Worm (Caenorhabditis elegans) whole organism, L4 larva: ENCODE measurements around the gene C12D5.10.

ENCODE experiments used
- D1046.2 ChIP-seq: fragments of 200-800 bp; sonication (Bioruptor generic); IDR thresholded peaks from 2 replicates; pipeline ENCODE4 v1.3.6; 2022; ENCODE audit warnings: missing genetic modification characterization, missing compliant biosample characterization
- F26F4.8 ChIP-seq: fragments of 200-800 bp; sonication (Bioruptor generic); conservative IDR thresholded peaks from 2 replicates; pipeline ENCODE4 v1.3.6; 2022; ENCODE audit warnings: missing genetic modification characterization, missing compliant biosample characterization
- R02D3.7 ChIP-seq: fragments of 150-350 bp; sonication (generic microtip); optimal IDR thresholded peaks from 3 replicates; lab custom pipeline; 2014; ENCODE audit warnings: missing biosample characterization, missing genetic modification characterization
- T20F7.1 ChIP-seq: fragments of 200-800 bp; sonication (Bioruptor generic); optimal IDR thresholded peaks from 2 replicates; lab custom pipeline; 2018; ENCODE audit warnings: mild to moderate bottlenecking, missing genetic modification characterization, missing compliant biosample characterization
- T26A8.4 ChIP-seq: fragments of 200-800 bp; sonication (Bioruptor generic); IDR thresholded peaks from 2 replicates; pipeline ENCODE4 v1.3.6; 2022; ENCODE audit warnings: missing genetic modification characterization, missing compliant biosample characterization
- Y105C5A.15 ChIP-seq: fragments of 200-800 bp; sonication (Bioruptor generic); IDR thresholded peaks from 2 replicates; pipeline ENCODE4 v1.3.6; 2022; ENCODE audit warnings: missing genetic modification characterization, missing compliant biosample characterization
- Y5F2A.4 ChIP-seq: fragments of 200-800 bp; sonication (Bioruptor generic); optimal IDR thresholded peaks from 2 replicates; lab custom pipeline; 2018; ENCODE audit warnings: mild to moderate bottlenecking, missing genetic modification characterization, missing compliant biosample characterization
- Y75B8A.6 ChIP-seq: fragments of 200-800 bp; sonication (Bioruptor generic); IDR thresholded peaks from 2 replicates; pipeline ENCODE4 v1.3.6; 2022; ENCODE audit warnings: missing genetic modification reagents, missing genetic modification characterization, missing compliant biosample characterization
- ZK337.2 ChIP-seq: fragments of 200-800 bp; sonication (Bioruptor generic); IDR thresholded peaks from 2 replicates; pipeline ENCODE4 v1.3.6; 2022; ENCODE audit warnings: missing genetic modification reagents, missing genetic modification characterization, missing compliant biosample characterization
- aha-1 ChIP-seq: fragments of 150-350 bp; peaks from one replicate; lab custom pipeline; 2014; ENCODE audit warnings: missing biosample characterization, missing genetic modification characterization
- ama-1 ChIP-seq: fragments of 150-350 bp; optimal IDR thresholded peaks from 2 replicates; lab custom pipeline; 2014; ENCODE audit warnings: inconsistent platforms, mixed read lengths
- attf-4 ChIP-seq: sonication (generic microtip); optimal IDR thresholded peaks from 3 replicates; lab custom pipeline; 2017; ENCODE audit warnings: missing biosample characterization, missing genetic modification characterization
- ceh-44 ChIP-seq: fragments of 200-800 bp; sonication (Bioruptor generic); IDR thresholded peaks from 2 replicates; pipeline ENCODE4 v1.3.6; 2022; ENCODE audit warnings: missing genetic modification reagents, missing genetic modification characterization, missing compliant biosample characterization
- ceh-62 ChIP-seq: sonication (generic microtip); optimal IDR thresholded peaks from 2 replicates; lab custom pipeline; 2017; ENCODE audit warnings: missing biosample characterization, missing genetic modification characterization
- daf-16 ChIP-seq, 3 experiments: sonication (generic microtip); optimal IDR thresholded peaks; 2 replicates each; lab custom pipeline; 2016 to 2017; ENCODE audit warnings: missing genetic modification characterization in 3 of 3, missing genetic modification reagents in 3 of 3, mild to moderate bottlenecking in 2 of 3, missing compliant biosample characterization in 2 of 3, missing biosample characterization in 1 of 3, moderate library complexity in 1 of 3
- daf-8 ChIP-seq: fragments of 200-800 bp; sonication (Bioruptor generic); IDR thresholded peaks from 2 replicates; pipeline ENCODE4 v1.3.6; 2022; ENCODE audit warnings: missing genetic modification characterization, missing compliant biosample characterization
- dmd-9 ChIP-seq: fragments of 200-800 bp; sonication (Bioruptor generic); IDR thresholded peaks from 2 replicates; pipeline ENCODE4 v1.3.6; 2022; ENCODE audit warnings: missing genetic modification reagents, missing genetic modification characterization, missing compliant biosample characterization
- dpl-1 ChIP-seq: fragments of 150-350 bp; optimal IDR thresholded peaks from 2 replicates; lab custom pipeline; 2014; ENCODE audit warnings: missing biosample characterization, missing genetic modification reagents, missing genetic modification characterization
- duxl-1 ChIP-seq: sonication (generic microtip); optimal IDR thresholded peaks from 2 replicates; lab custom pipeline; 2016; ENCODE audit warnings: mild to moderate bottlenecking, missing genetic modification characterization, moderate library complexity, missing compliant biosample characterization; ENCODE audit not compliant: poor library complexity
- dve-1 ChIP-seq: sonication (generic microtip); optimal IDR thresholded peaks from 2 replicates; lab custom pipeline; 2017; ENCODE audit warnings: antibody characterized with exemption, mild to moderate bottlenecking, missing genetic modification characterization, missing compliant biosample characterization; ENCODE audit not compliant: insufficient read depth
- fkh-10 ChIP-seq: fragments of 150-350 bp; optimal IDR thresholded peaks from 2 replicates; lab custom pipeline; 2014; ENCODE audit warnings: missing biosample characterization, missing genetic modification reagents, missing genetic modification characterization
- fos-1 ChIP-seq: fragments of 150-350 bp; optimal IDR thresholded peaks from 2 replicates; lab custom pipeline; 2014; ENCODE audit warnings: missing biosample characterization, missing genetic modification characterization
- hif-1 ChIP-seq, 2 experiments: sonication (generic microtip); optimal IDR thresholded peaks; 2 replicates each; lab custom pipeline; 2016 to 2017; ENCODE audit warnings: missing compliant biosample characterization in 2 of 2, missing genetic modification characterization in 2 of 2, missing genetic modification reagents in 2 of 2, missing genotype in 2 of 2, mild to moderate bottlenecking in 1 of 2
- hlh-11 ChIP-seq: fragments of 200-800 bp; sonication (Bioruptor generic); optimal IDR thresholded peaks from 2 replicates; lab custom pipeline; 2018; ENCODE audit warnings: mild to moderate bottlenecking, missing genetic modification characterization, missing compliant biosample characterization
- hlh-30 ChIP-seq: sonication (generic microtip); optimal IDR thresholded peaks from 2 replicates; lab custom pipeline; 2017; ENCODE audit warnings: antibody characterized with exemption, mild to moderate bottlenecking, missing genetic modification characterization, missing compliant biosample characterization; ENCODE audit not compliant: insufficient read depth
- hmg-1.1 ChIP-seq: fragments of 200-800 bp; sonication (Bioruptor generic); IDR thresholded peaks from 2 replicates; pipeline ENCODE4 v1.3.6; 2022; ENCODE audit warnings: missing genetic modification reagents, missing genetic modification characterization, missing compliant biosample characterization
- lim-7 ChIP-seq: fragments of 200-800 bp; sonication (Bioruptor generic); IDR thresholded peaks from 2 replicates; pipeline ENCODE4 v1.3.6; 2022; ENCODE audit warnings: missing genetic modification characterization, missing compliant biosample characterization
- lin-1 ChIP-seq: fragments of 200-800 bp; sonication (Bioruptor generic); IDR thresholded peaks from 2 replicates; pipeline ENCODE4 v1.3.6; 2022; ENCODE audit warnings: missing genetic modification reagents, missing genetic modification characterization, missing compliant biosample characterization
- lin-38 ChIP-seq: fragments of 200-800 bp; sonication (Bioruptor generic); IDR thresholded peaks from 2 replicates; pipeline ENCODE4 v1.3.6; 2022; ENCODE audit warnings: missing genetic modification reagents, missing genetic modification characterization, missing compliant biosample characterization
- lir-3 ChIP-seq: sonication (generic microtip); optimal IDR thresholded peaks from 2 replicates; lab custom pipeline; 2016; ENCODE audit warnings: mild to moderate bottlenecking, missing genetic modification characterization, missing compliant biosample characterization
- madf-9 ChIP-seq: fragments of 200-800 bp; sonication (Bioruptor generic); conservative IDR thresholded peaks from 2 replicates; pipeline ENCODE4 v1.3.6; 2022; ENCODE audit warnings: missing genetic modification reagents, missing genetic modification characterization, missing compliant biosample characterization
- mdl-1 ChIP-seq, 2 experiments: fragments of 150-350 bp in 1 of 2; sonication (generic microtip) in 1 of 2; optimal IDR thresholded peaks; 2 replicates each; lab custom pipeline; 2014 to 2017; ENCODE audit warnings: missing biosample characterization in 2 of 2, missing genetic modification characterization in 2 of 2
- mdt-29 ChIP-seq: fragments of 200-800 bp; sonication (Bioruptor generic); IDR thresholded peaks from 2 replicates; pipeline ENCODE4 v1.3.6; 2022; ENCODE audit warnings: missing genetic modification reagents, missing genetic modification characterization, missing compliant biosample characterization
- mep-1 ChIP-seq: fragments of 150-350 bp; sonication (generic microtip); optimal IDR thresholded peaks from 3 replicates; lab custom pipeline; 2014; ENCODE audit warnings: missing biosample characterization, missing genetic modification characterization
- mes-2 ChIP-seq: sonication (generic microtip); optimal IDR thresholded peaks from 2 replicates; lab custom pipeline; 2016; ENCODE audit warnings: missing genotype, mild to moderate bottlenecking, missing genetic modification characterization, missing compliant biosample characterization; ENCODE audit not compliant: poor library complexity, severe bottlenecking
- mxl-2 ChIP-seq: fragments of 200-800 bp; sonication (Bioruptor generic); conservative IDR thresholded peaks from 2 replicates; pipeline ENCODE4 v1.3.6; 2022; ENCODE audit warnings: missing genetic modification reagents, missing genetic modification characterization, missing compliant biosample characterization
- mxl-3 ChIP-seq: fragments of 200-800 bp; sonication (Bioruptor generic); optimal IDR thresholded peaks from 2 replicates; lab custom pipeline; 2018; ENCODE audit warnings: mild to moderate bottlenecking, missing genetic modification characterization, missing compliant biosample characterization
- nhr-102 ChIP-seq: sonication (generic microtip); optimal IDR thresholded peaks from 2 replicates; lab custom pipeline; 2016; ENCODE audit warnings: mild to moderate bottlenecking, missing genetic modification characterization, moderate library complexity, missing compliant biosample characterization
- nhr-11 ChIP-seq: fragments of 150-350 bp; optimal IDR thresholded peaks from 2 replicates; lab custom pipeline; 2014; ENCODE audit warnings: missing biosample characterization, missing genetic modification characterization
- nhr-237 ChIP-seq: sonication (generic microtip); optimal IDR thresholded peaks from 2 replicates; lab custom pipeline; 2017; ENCODE audit warnings: missing biosample characterization, missing genetic modification characterization
- nhr-41 ChIP-seq: fragments of 200-800 bp; sonication (Bioruptor generic); IDR thresholded peaks from 2 replicates; pipeline ENCODE4 v1.3.6; 2022; ENCODE audit warnings: missing genetic modification reagents, missing genetic modification characterization, missing compliant biosample characterization
- nhr-6 ChIP-seq: fragments of 150-350 bp; optimal IDR thresholded peaks from 2 replicates; lab custom pipeline; 2014; ENCODE audit warnings: missing biosample characterization, missing genetic modification characterization
- nhr-76 ChIP-seq: fragments of 150-350 bp; optimal IDR thresholded peaks from 2 replicates; lab custom pipeline; 2014; ENCODE audit warnings: missing biosample characterization, missing genetic modification characterization
- php-3 ChIP-seq: fragments of 200-800 bp; sonication (Bioruptor generic); IDR thresholded peaks from 2 replicates; pipeline ENCODE4 v1.3.6; 2022; ENCODE audit warnings: missing genetic modification reagents, missing genetic modification characterization, missing compliant biosample characterization
- pqm-1 ChIP-seq: sonication (generic microtip); optimal IDR thresholded peaks from 2 replicates; lab custom pipeline; 2017; ENCODE audit warnings: missing biosample characterization, missing genetic modification characterization
- sdz-12 ChIP-seq: fragments of 200-800 bp; sonication (Bioruptor generic); optimal IDR thresholded peaks from 2 replicates; lab custom pipeline; 2018; ENCODE audit warnings: mild to moderate bottlenecking, missing genetic modification characterization, missing compliant biosample characterization
- set-16 ChIP-seq: fragments of 200-800 bp; sonication (Bioruptor generic); IDR thresholded peaks from 2 replicates; pipeline ENCODE4 v1.3.6; 2022; ENCODE audit warnings: missing genetic modification reagents, missing genetic modification characterization, missing compliant biosample characterization
- skn-1 ChIP-seq: fragments of 150-350 bp; optimal IDR thresholded peaks from 2 replicates; lab custom pipeline; 2014; ENCODE audit warnings: missing biosample characterization, missing genetic modification characterization
- snpc-4 ChIP-seq: fragments of 150-350 bp; optimal IDR thresholded peaks from 2 replicates; lab custom pipeline; 2014; ENCODE audit warnings: missing biosample characterization, missing genetic modification characterization
- tra-1 ChIP-seq: fragments of 200-800 bp; sonication (Bioruptor generic); IDR thresholded peaks from 2 replicates; pipeline ENCODE4 v1.3.6; 2022; ENCODE audit warnings: missing genetic modification reagents, missing genetic modification characterization, missing compliant biosample characterization
- zfp-2 ChIP-seq: sonication (generic microtip); optimal IDR thresholded peaks from 2 replicates; lab custom pipeline; 2016; ENCODE audit warnings: mild to moderate bottlenecking, missing genetic modification characterization, missing compliant biosample characterization
- ztf-7 ChIP-seq: fragments of 150-350 bp; optimal IDR thresholded peaks from 2 replicates; lab custom pipeline; 2014; ENCODE audit warnings: missing biosample characterization, missing genetic modification characterization

The C12D5.10 gene

DNA sequence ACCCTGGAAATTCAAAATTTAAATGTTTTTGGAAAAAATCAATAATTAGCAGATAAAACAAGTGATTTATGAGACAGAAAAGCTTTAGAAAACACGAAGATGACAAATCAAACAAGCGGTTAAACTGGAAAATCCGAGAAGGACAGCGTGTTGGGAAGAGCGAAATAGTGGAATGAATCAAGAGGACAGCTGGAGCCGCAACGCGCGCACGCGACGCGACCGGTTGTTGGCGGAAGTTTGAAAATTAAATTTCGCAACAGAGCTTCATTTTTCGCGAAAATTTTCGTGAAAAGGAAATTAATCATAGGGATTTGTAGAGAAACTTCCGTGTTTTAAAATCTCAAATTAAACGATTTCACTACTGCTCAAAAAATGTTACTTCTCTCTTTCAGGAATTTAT, 41.6 kb upstream of the C12D5.10 start, which contains the start of gene clic-1:
clic-1 (minus strand) TSS at position 3 of the 400 bp plus-strand sequence.
- TF ChIP-seq Y75B8A.6 (GFP tag; lab: Robert Waterston, UW) (no peak), sdz-12 (GFP tag; lab: Kevin White, UChicago) (no peak), nhr-11 (tag; lab: Kevin White, UChicago) (no peak), hif-1 (tag; optimal IDR thresholded peaks at IDR 0.05; lab: Kevin White, UChicago) (peak in 1 of 2 experiments; percentile 30), hlh-11 (peak; percentile 89), aha-1 (tag; lab: Kevin White, UChicago) (peak; percentile 22), lim-7 (GFP tag; lab: Robert Waterston, UW) (no peak), php-3 (GFP tag; lab: Robert Waterston, UW) (0 out of 2 replicates have a peak, but pooled peaks have one; percentile 8), nhr-237 (no peak), duxl-1 (no peak), snpc-4 (tag; lab: Kevin White, UChicago) (no peak), daf-8 (no peak), tra-1 (GFP tag; lab: Robert Waterston, UW) (no peak), madf-9 (GFP tag; lab: Robert Waterston, UW) (no peak), ZK337.2 (GFP tag; lab: Robert Waterston, UW) (no peak), lin-1 (GFP tag; lab: Robert Waterston, UW) (no peak), T26A8.4 (GFP tag; lab: Robert Waterston, UW) (no peak), F26F4.8 (GFP tag; lab: Robert Waterston, UW) (no peak), lir-3 (tag; lab: Kevin White, UChicago) (no peak), D1046.2 (GFP tag; lab: Robert Waterston, UW) (no peak), nhr-102 (tag; lab: Kevin White, UChicago) (no peak), dpl-1 (GFP tag; lab: Kevin White, UChicago) (peak; percentile 92), ceh-44 (GFP tag; lab: Robert Waterston, UW) (no peak), hlh-30 (tag; lab: Kevin White, UChicago) (peak; percentile 74), mdl-1 (tag; optimal IDR thresholded peaks at IDR 0.05; lab: Kevin White, UChicago) (peak in 1 of 2 experiments; percentile 37), mdt-29 (GFP tag; lab: Robert Waterston, UW) (no peak), dve-1 (tag; lab: Kevin White, UChicago) (peak; percentile 29), hmg-1.1 (GFP tag; lab: Robert Waterston, UW) (peak; percentile 59; the same call in 1 of the 2 replicates), mep-1 (peak; percentile 33), nhr-6 (tag; lab: Kevin White, UChicago) (peak; percentile 16), ztf-7 (no peak), ceh-62 (tag; lab: Kevin White, UChicago) (no peak), daf-16 (GFP tag; optimal IDR thresholded peaks at IDR 0.05; lab: Kevin White, UChicago) (no peak), daf-16 (tag; optimal IDR thresholded peaks at IDR 0.05; lab: Kevin White, UChicago) (peak; percentile 31), ama-1 (lab: Kevin White, UChicago) (peak; percentile 36), zfp-2 (tag; lab: Kevin White, UChicago) (no peak), attf-4 (tag; lab: Kevin White, UChicago) (no peak), mes-2 (tag; lab: Kevin White, UChicago) (peak; percentile 56), Y105C5A.15 (GFP tag; lab: Robert Waterston, UW) (no peak), mxl-2 (GFP tag; lab: Robert Waterston, UW) (no peak), R02D3.7 (tag; lab: Kevin White, UChicago) (no peak), lin-38 (GFP tag; lab: Robert Waterston, UW) (no peak), mxl-3 (GFP tag; lab: Kevin White, UChicago) (peak; percentile 48), set-16 (GFP tag; lab: Robert Waterston, UW) (no peak), pqm-1 (tag; lab: Kevin White, UChicago) (no peak), skn-1 (tag; lab: Kevin White, UChicago) (no peak), fos-1 (tag; lab: Kevin White, UChicago) (no peak), nhr-41 (no peak), fkh-10 (peak; percentile 43), Y5F2A.4 (GFP tag; lab: Kevin White, UChicago) (no peak), T20F7.1 (GFP tag; lab: Kevin White, UChicago) (no peak), dmd-9 (GFP tag; lab: Robert Waterston, UW) (no peak), nhr-76 (tag; lab: Kevin White, UChicago) (no peak)
